Worm (Caenorhabditis elegans): Measurements from ENCODE around the gene str-181.

ce11 chrV:12673745-12674144 lies 44.8 kb downstream of the str-181 start:
- no peak for TF ChIP-seq hlh-30 (tag; optimal IDR thresholded peaks at IDR 0.05; ENCODE audit: insufficient read depth)
- TF ChIP-seq C38D4.7 (GFP tag; optimal IDR thresholded peaks at IDR 0.05), result no peak
- no peak for TF ChIP-seq rnt-1 (tag; optimal IDR thresholded peaks at IDR 0.05)
- no peak for TF ChIP-seq ceh-34 (tag; optimal IDR thresholded peaks at IDR 0.05)
- TF ChIP-seq ahr-1 (tag; optimal IDR thresholded peaks at IDR 0.05), result no peak
- no peak for TF ChIP-seq fax-1 (tag; optimal IDR thresholded peaks at IDR 0.05)
- TF ChIP-seq ama-1 (optimal IDR thresholded peaks at IDR 0.05), result no peak
- no peak for TF ChIP-seq hlh-8 (tag; optimal IDR thresholded peaks at IDR 0.05)
